Fruit fly (Drosophila melanogaster) whole organism, wandering third instar larva: ENCODE results near the gene CG14642.

Experiments used
- CG32264 ChIP-seq: fragments of 200-800 bp; sonication (Bioruptor generic); optimal IDR thresholded peaks from 2 replicates; lab custom pipeline; 2016; ENCODE audit warnings: missing biosample characterization, missing genetic modification characterization
- CG9705 ChIP-seq: fragments of 200-800 bp; sonication (Bioruptor generic); optimal IDR thresholded peaks from 2 replicates; lab custom pipeline; 2018; ENCODE audit warnings: missing biosample characterization, mild to moderate bottlenecking, missing genetic modification characterization
- CrebA ChIP-seq: fragments of 200-800 bp; sonication (Bioruptor generic); optimal IDR thresholded peaks from 2 replicates; lab custom pipeline; 2016; ENCODE audit warnings: missing biosample characterization, mild to moderate bottlenecking, missing genetic modification characterization, borderline replicate concordance
- Dfd ChIP-seq: fragments of >200 bp; optimal IDR thresholded peaks from 2 replicates; lab custom pipeline; 2017; ENCODE audit warnings: missing biosample characterization, missing genetic modification characterization
- Dif ChIP-seq: fragments of 200-275, 200-300 bp; sonication (Bioruptor generic); optimal IDR thresholded peaks from 2 replicates; lab custom pipeline; 2018; ENCODE audit warnings: missing biosample characterization, missing genetic modification characterization; ENCODE audit not compliant: partially characterized antibody
- GATAd ChIP-seq: sonication (Bioruptor generic); optimal IDR thresholded peaks from 2 replicates; lab custom pipeline; 2016; ENCODE audit warnings: missing biosample characterization, missing genetic modification characterization
- HLH106 ChIP-seq: fragments of 200-800 bp; optimal IDR thresholded peaks from 3 replicates; lab custom pipeline; 2019; ENCODE audit warnings: missing biosample characterization, mild to moderate bottlenecking, missing genetic modification characterization, moderate library complexity
- Hnf4 ChIP-seq: fragments of 200-800 bp; sonication (Bioruptor generic); optimal IDR thresholded peaks from 2 replicates; lab custom pipeline; 2016; ENCODE audit warnings: missing biosample characterization, mild to moderate bottlenecking, missing genetic modification characterization
- Hr83 ChIP-seq: fragments of 200-300 bp; sonication (Bioruptor generic); optimal IDR thresholded peaks from 2 replicates; lab custom pipeline; 2016; ENCODE audit warnings: missing biosample characterization, mild to moderate bottlenecking, missing genetic modification characterization, moderate library complexity; ENCODE audit not compliant: poor library complexity, severe bottlenecking
- Jra ChIP-seq: sonication (Bioruptor generic); optimal IDR thresholded peaks from 2 replicates; lab custom pipeline; 2016; ENCODE audit warnings: missing biosample characterization, missing genetic modification characterization
- Mio ChIP-seq: sonication (Bioruptor generic); optimal IDR thresholded peaks from 2 replicates; lab custom pipeline; 2016; ENCODE audit warnings: missing biosample characterization, missing genetic modification characterization
- Myc ChIP-seq: fragments of >200 bp; optimal IDR thresholded peaks from 2 replicates; lab custom pipeline; 2017
- OdsH ChIP-seq: fragments of 200-800 bp; sonication (Bioruptor generic); optimal IDR thresholded peaks from 2 replicates; lab custom pipeline; 2016; ENCODE audit warnings: missing biosample characterization, mild to moderate bottlenecking, missing genetic modification characterization
- Rel ChIP-seq, 2 experiments: fragments of 200-800 bp; sonication (Bioruptor generic) in 1 of 2; optimal IDR thresholded peaks; 2 replicates in 1 of 2; 3 replicates in 1 of 2; lab custom pipeline; 2016 to 2019; ENCODE audit warnings: mild to moderate bottlenecking in 2 of 2, missing biosample characterization in 2 of 2, missing genetic modification characterization in 2 of 2, moderate library complexity in 1 of 2
- Sp1 ChIP-seq: fragments of 200-800 bp; sonication (Bioruptor generic); optimal IDR thresholded peaks from 3 replicates; lab custom pipeline; 2019; ENCODE audit warnings: missing biosample characterization, mild to moderate bottlenecking, missing genetic modification characterization, moderate library complexity
- Vsx2 ChIP-seq: fragments of 200-300, 225-300 bp; sonication (Bioruptor generic); optimal IDR thresholded peaks from 2 replicates; lab custom pipeline; 2018; ENCODE audit warnings: missing biosample characterization, missing genetic modification characterization; ENCODE audit not compliant: partially characterized antibody
- br ChIP-seq: fragments of 200-800 bp; sonication (Bioruptor generic); optimal IDR thresholded peaks from 2 replicates; lab custom pipeline; 2016; ENCODE audit warnings: missing biosample characterization, missing genetic modification characterization
- brk ChIP-seq: fragments of 200-800 bp; sonication (Bioruptor generic); optimal IDR thresholded peaks from 2 replicates; lab custom pipeline; 2016; ENCODE audit warnings: missing biosample characterization, mild to moderate bottlenecking, missing genetic modification characterization
- dl ChIP-seq, 2 experiments: fragments of 175-275, 200-275 bp in 1 of 2; fragments of 200-275 bp in 1 of 2; sonication (Bioruptor generic); optimal IDR thresholded peaks; lab custom pipeline; 2018; ENCODE audit warnings: mild to moderate bottlenecking in 2 of 2, missing biosample characterization in 2 of 2, missing genetic modification characterization in 2 of 2, moderate library complexity in 2 of 2; ENCODE audit not compliant: partially characterized antibody in 2 of 2, insufficient read depth in 1 of 2
- dmrt93B ChIP-seq: fragments of 200-800 bp; sonication (Bioruptor generic); optimal IDR thresholded peaks from 2 replicates; lab custom pipeline; 2018; ENCODE audit warnings: missing biosample characterization, mild to moderate bottlenecking, missing genetic modification characterization
- dsf ChIP-seq: sonication (Bioruptor generic); optimal IDR thresholded peaks from 2 replicates; lab custom pipeline; 2016; ENCODE audit warnings: missing biosample characterization, missing genetic modification characterization, borderline replicate concordance
- ey ChIP-seq: fragments of 200-800 bp; sonication (Bioruptor generic); optimal IDR thresholded peaks from 2 replicates; lab custom pipeline; 2016; ENCODE audit warnings: missing biosample characterization, missing genetic modification characterization
- foxo ChIP-seq, 2 experiments: fragments of 200-800 bp; sonication (Bioruptor generic); optimal IDR thresholded peaks; 2 replicates in 1 of 2; 3 replicates in 1 of 2; lab custom pipeline; 2016 to 2017; ENCODE audit warnings: missing biosample characterization in 2 of 2, missing genetic modification characterization in 2 of 2
- fru ChIP-seq: fragments of 200-800 bp; sonication (Bioruptor generic); optimal IDR thresholded peaks from 3 replicates; lab custom pipeline; 2016; ENCODE audit warnings: missing biosample characterization, mild to moderate bottlenecking, missing genetic modification characterization
- h ChIP-seq: fragments of 200-800 bp; sonication (Bioruptor generic); optimal IDR thresholded peaks from 3 replicates; lab custom pipeline; 2016; ENCODE audit warnings: missing biosample characterization, mild to moderate bottlenecking, missing genetic modification characterization
- lola ChIP-seq: fragments of >200 bp; optimal IDR thresholded peaks from 2 replicates; lab custom pipeline; 2017; ENCODE audit warnings: missing biosample characterization, missing genetic modification characterization
- psq ChIP-seq: fragments of 200-800 bp; sonication (Bioruptor generic); optimal IDR thresholded peaks from 3 replicates; lab custom pipeline; 2017; ENCODE audit warnings: missing biosample characterization, mild to moderate bottlenecking, missing genetic modification characterization, moderate library complexity
- rgr ChIP-seq: fragments of 200-800 bp; sonication (Bioruptor generic); optimal IDR thresholded peaks from 3 replicates; lab custom pipeline; 2016; ENCODE audit warnings: missing biosample characterization, mild to moderate bottlenecking, missing genetic modification characterization
- usp ChIP-seq: fragments of >200 bp; optimal IDR thresholded peaks from 2 replicates; lab custom pipeline; 2017; ENCODE audit warnings: missing biosample characterization, missing genetic modification characterization
- woc ChIP-seq: sonication (Bioruptor generic); optimal IDR thresholded peaks from 2 replicates; lab custom pipeline; 2016; ENCODE audit warnings: missing biosample characterization, mild to moderate bottlenecking, missing genetic modification characterization

The CG14642 gene

DNA sequence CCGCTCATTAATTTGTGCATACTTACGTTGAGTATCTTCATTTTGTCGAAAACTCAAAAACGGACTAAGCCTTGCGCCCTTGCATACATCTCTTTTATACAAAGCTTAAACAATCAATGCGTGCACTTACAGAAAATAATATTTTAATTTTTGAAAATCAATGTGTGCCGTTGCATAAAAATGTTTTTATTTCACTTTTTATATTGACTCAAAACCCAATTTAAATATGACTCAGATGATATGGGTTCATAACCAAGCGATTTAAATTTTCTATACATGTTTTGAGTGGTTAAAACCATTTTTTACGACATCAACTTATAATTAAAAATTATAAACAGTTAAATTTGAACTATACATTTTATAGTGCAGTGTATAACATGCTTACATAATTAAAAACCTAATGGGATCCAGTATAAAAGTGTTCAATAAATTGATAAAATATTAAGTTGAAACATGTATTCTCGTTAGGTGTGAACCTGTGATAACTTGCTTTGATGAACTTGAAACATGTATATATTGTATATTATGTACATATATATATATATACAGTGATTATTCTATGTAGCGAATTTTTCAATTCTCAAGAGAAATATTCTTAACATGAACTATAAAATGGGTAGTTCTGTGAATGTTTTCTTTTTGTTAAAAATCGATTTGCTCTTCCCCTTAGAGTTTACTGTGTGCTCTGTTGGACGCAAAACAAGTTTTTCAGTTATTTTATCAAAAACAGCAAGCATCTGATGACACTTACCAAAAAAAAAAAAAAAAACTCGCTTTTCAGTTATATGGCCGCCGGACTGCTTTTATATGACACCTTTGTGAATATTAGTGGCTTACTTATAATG, 801 bp upstream of the CG14642 start, which contains the start of gene CG34305:
Gene CG34305 (minus strand): TSS at position 51 of the 845 bp plus-strand sequence.
- no peak for TF ChIP-seq CG32264 (GFP tag; lab: Kevin White, UChicago)
- TF ChIP-seq Myc (lab: Kevin White, UChicago): no peak
- TF ChIP-seq CrebA (GFP tag; lab: Kevin White, UChicago): no peak
- peak; percentile 26 for TF ChIP-seq ey (GFP tag; lab: Kevin White, UChicago)
- no peak for TF ChIP-seq woc
- TF ChIP-seq Dfd: peak; percentile 47
- TF ChIP-seq dl (GFP tag; optimal IDR thresholded peaks at IDR 0.05; lab: Kevin White, UChicago; ENCODE audit: insufficient read depth in 1 of 2, partially characterized antibody in 2 of 2): no peak
- TF ChIP-seq HLH106 (tag; lab: Kevin White, UChicago): peak; percentile 67
- TF ChIP-seq lola (GFP tag; lab: Kevin White, UChicago): no peak
- TF ChIP-seq psq (GFP tag; lab: Kevin White, UChicago): peak; percentile 17
- TF ChIP-seq rgr: peak; percentile 48
- TF ChIP-seq Dif (GFP tag; lab: Kevin White, UChicago): no peak
- no peak for TF ChIP-seq Hr83 (GFP tag; lab: Kevin White, UChicago)
- TF ChIP-seq Jra: peak; percentile 41
- TF ChIP-seq GATAd (GFP tag; lab: Kevin White, UChicago): no peak
- TF ChIP-seq brk (GFP tag; lab: Kevin White, UChicago): peak; percentile 37
- TF ChIP-seq usp: no peak
- peak; percentile 61 for TF ChIP-seq h (GFP tag; lab: Kevin White, UChicago)
- TF ChIP-seq br: peak; percentile 2
- TF ChIP-seq dsf: no peak
- no peak for TF ChIP-seq dmrt93B (GFP tag; lab: Kevin White, UChicago)
- peak; percentile 69 for TF ChIP-seq Sp1 (GFP tag; lab: Kevin White, UChicago)
- peak; percentile 36 for TF ChIP-seq fru
- peak; percentile 40 for TF ChIP-seq OdsH (GFP tag; lab: Kevin White, UChicago)
- peak; percentile 38 for TF ChIP-seq CG9705 (GFP tag; lab: Kevin White, UChicago)
- TF ChIP-seq foxo (GFP tag; optimal IDR thresholded peaks at IDR 0.05; lab: Kevin White, UChicago): peak in 1 of 2 experiments; percentile 53
- TF ChIP-seq Hnf4 (GFP tag; lab: Kevin White, UChicago): peak; percentile 27
- no peak for TF ChIP-seq Rel (GFP tag; optimal IDR thresholded peaks at IDR 0.05; lab: Kevin White, UChicago)
- TF ChIP-seq Rel (tag; optimal IDR thresholded peaks at IDR 0.05; lab: Kevin White, UChicago): no peak
- TF ChIP-seq Vsx2 (GFP tag; lab: Kevin White, UChicago): no peak

DNA sequence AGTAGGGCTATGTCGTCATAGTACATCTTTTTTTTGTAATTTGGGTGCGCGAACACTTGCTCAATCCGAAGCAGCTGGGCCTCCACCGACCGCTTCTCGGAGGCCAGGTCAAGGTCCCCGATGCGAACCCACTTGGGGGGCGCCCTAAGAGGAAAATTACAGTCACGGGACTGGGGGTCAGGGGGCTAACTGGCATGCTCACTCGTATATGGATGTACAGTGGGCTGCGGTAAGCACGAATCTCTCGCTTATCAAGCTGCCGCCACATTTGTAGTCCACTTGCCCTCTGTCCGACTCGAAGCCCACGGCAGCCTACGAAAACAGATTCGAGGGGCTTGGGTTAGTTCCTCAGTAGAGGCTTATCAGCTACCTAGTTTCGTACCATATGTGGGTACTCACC, 741 bp downstream of the CG14642 start:
- no peak for TF ChIP-seq dl (GFP tag; optimal IDR thresholded peaks at IDR 0.05; lab: Kevin White, UChicago; ENCODE audit: insufficient read depth in 1 of 2, partially characterized antibody in 2 of 2)
- no peak for TF ChIP-seq Rel (GFP tag; optimal IDR thresholded peaks at IDR 0.05; lab: Kevin White, UChicago)
- TF ChIP-seq Rel (tag; optimal IDR thresholded peaks at IDR 0.05; lab: Kevin White, UChicago): no peak
- TF ChIP-seq Sp1 (GFP tag; lab: Kevin White, UChicago): no peak

DNA sequence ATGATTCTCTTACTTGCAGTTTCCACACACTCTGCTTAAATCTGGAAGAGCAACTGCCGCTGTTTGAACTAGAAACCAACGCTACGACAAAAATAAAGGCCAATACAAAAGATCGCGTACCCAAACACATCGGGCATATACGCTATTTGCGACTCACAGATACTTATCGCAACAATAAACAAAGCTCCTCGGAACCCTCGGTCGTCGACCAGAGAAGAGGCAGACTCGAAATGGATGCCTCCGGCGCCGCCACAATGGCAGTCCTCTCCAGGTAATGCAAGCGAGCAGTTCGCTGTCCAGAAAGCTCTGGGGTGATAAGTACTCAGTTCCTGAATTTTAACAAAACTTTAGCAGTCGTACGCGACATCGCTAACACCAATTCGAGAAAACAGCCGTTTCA, 6.0 kb downstream of the CG14642 start:
- TF ChIP-seq Jra (peak; percentile 10), Hr83 (GFP tag; lab: Kevin White, UChicago) (peak; percentile 81), br (peak; percentile 40), Rel (GFP tag; optimal IDR thresholded peaks at IDR 0.05; lab: Kevin White, UChicago) (no peak), Rel (tag; optimal IDR thresholded peaks at IDR 0.05; lab: Kevin White, UChicago) (no peak), Dif (GFP tag; lab: Kevin White, UChicago) (peak; percentile 56), Mio (no peak), h (GFP tag; lab: Kevin White, UChicago) (peak; percentile 32), brk (GFP tag; lab: Kevin White, UChicago) (no peak), Sp1 (GFP tag; lab: Kevin White, UChicago) (peak; percentile 14), rgr (peak; percentile 5)
